Worm (Caenorhabditis elegans) whole organism, L4 larva: Measurements from ENCODE around the gene Y32B12B.1.

Source experiments
- F10B5.3 ChIP-seq: sonication (generic microtip); optimal IDR thresholded peaks from 2 replicates; lab custom pipeline; 2016; ENCODE audit warnings: mild to moderate bottlenecking, missing genetic modification characterization, missing compliant biosample characterization
- F26F4.8 ChIP-seq: fragments of 200-800 bp; sonication (Bioruptor generic); conservative IDR thresholded peaks from 2 replicates; pipeline ENCODE4 v1.3.6; 2022; ENCODE audit warnings: missing genetic modification characterization, missing compliant biosample characterization
- F37D6.2 ChIP-seq: sonication (generic microtip); optimal IDR thresholded peaks from 2 replicates; lab custom pipeline; 2016; ENCODE audit warnings: mild to moderate bottlenecking, missing genetic modification characterization, missing compliant biosample characterization
- F44E2.7 ChIP-seq: fragments of 200-800 bp; sonication (Bioruptor generic); IDR thresholded peaks from 2 replicates; pipeline ENCODE4 v2.1.2; 2022; ENCODE audit warnings: missing genetic modification characterization, missing compliant biosample characterization
- Y5F2A.4 ChIP-seq: fragments of 200-800 bp; sonication (Bioruptor generic); optimal IDR thresholded peaks from 2 replicates; lab custom pipeline; 2018; ENCODE audit warnings: mild to moderate bottlenecking, missing genetic modification characterization, missing compliant biosample characterization
- ZK546.5 ChIP-seq, 2 experiments: sonication (generic microtip); optimal IDR thresholded peaks; 2 replicates each; lab custom pipeline; 2017; ENCODE audit warnings: missing biosample characterization in 2 of 2, missing genetic modification characterization in 2 of 2
- attf-4 ChIP-seq: sonication (generic microtip); optimal IDR thresholded peaks from 3 replicates; lab custom pipeline; 2017; ENCODE audit warnings: missing biosample characterization, missing genetic modification characterization
- ceh-20 ChIP-seq: fragments of 200-800 bp; sonication (Bioruptor generic); IDR thresholded peaks from 2 replicates; pipeline ENCODE4 v1.3.6; 2022; ENCODE audit warnings: missing genetic modification reagents, missing genetic modification characterization, missing compliant biosample characterization
- ces-1 ChIP-seq: fragments of 150-350 bp; sonication (generic microtip); optimal IDR thresholded peaks from 4 replicates; lab custom pipeline; 2014; ENCODE audit warnings: missing biosample characterization, missing genetic modification reagents, missing genetic modification characterization
- cey-2 ChIP-seq: sonication (generic microtip); optimal IDR thresholded peaks from 3 replicates; lab custom pipeline; 2017; ENCODE audit warnings: missing genetic modification characterization, mild to moderate bottlenecking, missing compliant biosample characterization, antibody characterized with exemption, borderline replicate concordance; ENCODE audit not compliant: insufficient read depth
- ctbp-1 ChIP-seq: fragments of 200-800 bp; sonication (Bioruptor generic); IDR thresholded peaks from 2 replicates; pipeline ENCODE4 v1.3.6; 2022; ENCODE audit warnings: missing genetic modification reagents, missing genetic modification characterization, missing compliant biosample characterization
- daf-16 ChIP-seq, 3 experiments: sonication (generic microtip); optimal IDR thresholded peaks; 2 replicates each; lab custom pipeline; 2016 to 2017; ENCODE audit warnings: missing genetic modification characterization in 3 of 3, missing genetic modification reagents in 3 of 3, mild to moderate bottlenecking in 2 of 3, missing compliant biosample characterization in 2 of 3, missing biosample characterization in 1 of 3, moderate library complexity in 1 of 3
- daf-19 ChIP-seq: fragments of 200-800 bp; sonication (Bioruptor generic); conservative IDR thresholded peaks from 2 replicates; pipeline ENCODE4 v1.3.6; 2022; ENCODE audit warnings: missing genetic modification characterization, missing compliant biosample characterization
- dmd-6 ChIP-seq: fragments of 200-800 bp; sonication (Bioruptor generic); IDR thresholded peaks from 2 replicates; pipeline ENCODE4 v1.3.6; 2022; ENCODE audit warnings: missing genetic modification reagents, missing genetic modification characterization, missing compliant biosample characterization
- dpl-1 ChIP-seq: fragments of 150-350 bp; optimal IDR thresholded peaks from 2 replicates; lab custom pipeline; 2014; ENCODE audit warnings: missing biosample characterization, missing genetic modification reagents, missing genetic modification characterization
- gei-8 ChIP-seq: fragments of 200-800 bp; sonication (Bioruptor generic); optimal IDR thresholded peaks from 2 replicates; lab custom pipeline; 2018; ENCODE audit warnings: mild to moderate bottlenecking, missing genetic modification characterization, missing compliant biosample characterization
- hlh-11 ChIP-seq: fragments of 200-800 bp; sonication (Bioruptor generic); optimal IDR thresholded peaks from 2 replicates; lab custom pipeline; 2018; ENCODE audit warnings: mild to moderate bottlenecking, missing genetic modification characterization, missing compliant biosample characterization
- jun-1 ChIP-seq: fragments of 150-350 bp; optimal IDR thresholded peaks from 2 replicates; lab custom pipeline; 2014; ENCODE audit warnings: missing biosample characterization, missing genetic modification reagents, missing genetic modification characterization
- lin-29 ChIP-seq: fragments of 200-800 bp; sonication (Bioruptor generic); IDR thresholded peaks from 2 replicates; pipeline ENCODE4 v1.3.6; 2022; ENCODE audit warnings: missing genetic modification reagents, missing genetic modification characterization, missing compliant biosample characterization
- lin-39 ChIP-seq: fragments of 150-350 bp; optimal IDR thresholded peaks from 2 replicates; lab custom pipeline; 2014; ENCODE audit warnings: missing biosample characterization, missing genetic modification reagents, missing genetic modification characterization
- lir-3 ChIP-seq: sonication (generic microtip); optimal IDR thresholded peaks from 2 replicates; lab custom pipeline; 2016; ENCODE audit warnings: mild to moderate bottlenecking, missing genetic modification characterization, missing compliant biosample characterization
- nhr-102 ChIP-seq: sonication (generic microtip); optimal IDR thresholded peaks from 2 replicates; lab custom pipeline; 2016; ENCODE audit warnings: mild to moderate bottlenecking, missing genetic modification characterization, moderate library complexity, missing compliant biosample characterization
- nhr-42 ChIP-seq: fragments of 200-800 bp; sonication (Bioruptor generic); IDR thresholded peaks from 2 replicates; pipeline ENCODE4 v1.3.6; 2022; ENCODE audit warnings: missing genetic modification characterization, missing compliant biosample characterization
- nhr-48 ChIP-seq: sonication (generic microtip); optimal IDR thresholded peaks from 2 replicates; lab custom pipeline; 2016; ENCODE audit warnings: mild to moderate bottlenecking, missing genetic modification characterization, missing compliant biosample characterization
- nhr-6 ChIP-seq: fragments of 150-350 bp; optimal IDR thresholded peaks from 2 replicates; lab custom pipeline; 2014; ENCODE audit warnings: missing biosample characterization, missing genetic modification characterization
- nhr-77 ChIP-seq: fragments of 150-350 bp; optimal IDR thresholded peaks from 2 replicates; lab custom pipeline; 2014; ENCODE audit warnings: missing biosample characterization, missing genetic modification characterization
- pha-4 ChIP-seq, 2 experiments: fragments of 150-350 bp in 1 of 2; fragments of 200-800 bp in 1 of 2; sonication (Bioruptor generic) in 1 of 2; IDR thresholded peaks in 1 of 2; optimal IDR thresholded peaks in 1 of 2; 2 replicates each; pipeline versions ENCODE4 v1.3.6 to Lab custom; 2014 to 2022; ENCODE audit warnings: missing genetic modification characterization in 2 of 2, missing genetic modification reagents in 2 of 2, missing biosample characterization in 1 of 2, missing compliant biosample characterization in 1 of 2
- rbr-2 ChIP-seq: sonication (generic microtip); optimal IDR thresholded peaks from 2 replicates; lab custom pipeline; 2016; ENCODE audit warnings: missing genotype, missing genetic modification characterization, missing compliant biosample characterization
- saeg-2 ChIP-seq: fragments of 200-800 bp; sonication (Bioruptor generic); IDR thresholded peaks from 2 replicates; pipeline ENCODE4 v1.3.6; 2022; ENCODE audit warnings: missing genetic modification reagents, missing genetic modification characterization, missing compliant biosample characterization
- unc-130 ChIP-seq: sonication (generic microtip); optimal IDR thresholded peaks from 2 replicates; lab custom pipeline; 2016; ENCODE audit warnings: missing genetic modification reagents, missing genetic modification characterization, missing compliant biosample characterization
- unc-39 ChIP-seq: sonication (generic microtip); optimal IDR thresholded peaks from 2 replicates; lab custom pipeline; 2017; ENCODE audit warnings: missing biosample characterization, missing genetic modification characterization
- unc-62 ChIP-seq, 3 experiments: fragments of 150-350 bp in 1 of 3; sonication (generic microtip); optimal IDR thresholded peaks in 2 of 3; peaks in 1 of 3; 1 replicate in 1 of 3; 2 replicates in 2 of 3; lab custom pipeline; 2014 to 2017; ENCODE audit warnings: missing biosample characterization in 3 of 3, missing genetic modification characterization in 3 of 3, missing genetic modification reagents in 3 of 3, missing genotype in 1 of 3

Y32B12B.1 gene

DNA sequence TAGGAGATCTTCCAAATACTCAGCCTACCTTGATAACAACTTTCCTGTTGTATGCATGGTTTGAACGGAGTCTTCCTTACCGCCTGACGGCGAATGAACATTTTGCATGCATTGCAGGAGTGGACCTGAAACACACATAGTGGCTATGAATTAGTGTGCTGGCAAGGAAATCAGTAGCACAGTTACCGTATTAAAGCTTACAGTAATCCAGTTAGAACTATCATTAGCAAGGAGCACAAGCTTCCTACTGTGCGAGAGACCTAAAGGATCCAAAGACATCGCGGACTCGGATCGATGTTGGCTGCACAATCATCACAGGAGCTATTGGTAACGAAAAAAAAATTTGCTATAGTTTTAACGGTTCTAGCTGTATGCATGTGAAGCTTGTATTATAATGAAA, 33.9 kb downstream of the Y32B12B.1 start, which contains the start of gene nhr-233:
nhr-233 (minus strand) TSS at position 101 of the 400 bp plus-strand sequence.
- TF ChIP-seq unc-62 (GFP tag; optimal IDR thresholded peaks at IDR 0.05 in 1 of 2; lab: Kevin White, UChicago) (peak in 1 of 2 experiments; percentile 19), unc-62 (tag; optimal IDR thresholded peaks at IDR 0.05; lab: Kevin White, UChicago) (no peak), F26F4.8 (GFP tag; lab: Robert Waterston, UW) (no peak)

DNA sequence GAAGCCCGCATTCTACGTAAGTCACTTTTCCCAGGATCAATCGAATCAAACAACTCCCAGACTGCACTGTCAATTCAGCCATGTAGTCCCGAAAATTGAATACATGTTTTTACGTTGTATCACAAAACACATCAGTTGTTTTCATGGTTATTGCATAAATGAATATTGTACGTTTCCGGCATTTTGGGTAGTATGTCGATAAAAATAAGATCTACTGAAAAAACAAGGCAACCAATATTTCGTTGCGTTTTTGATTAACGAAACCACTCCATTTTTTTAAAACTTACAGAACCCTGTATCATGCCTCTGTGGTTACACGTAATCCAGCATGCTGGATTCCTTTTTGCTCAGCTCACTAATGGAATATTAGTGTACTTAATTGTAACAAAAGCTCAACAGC, 36.4 kb downstream of the Y32B12B.1 start, which contains the start of gene str-149:
str-149 (plus strand) TSS at position 301 of the 400 bp plus-strand sequence.
- TF ChIP-seq F10B5.3 (tag; lab: Kevin White, UChicago): no peak
- TF ChIP-seq dpl-1 (GFP tag; lab: Kevin White, UChicago): no peak
- no peak for TF ChIP-seq cey-2 (tag; lab: Kevin White, UChicago)
- no peak for TF ChIP-seq daf-16 (GFP tag; optimal IDR thresholded peaks at IDR 0.05; lab: Kevin White, UChicago)
- TF ChIP-seq daf-16 (tag; optimal IDR thresholded peaks at IDR 0.05; lab: Kevin White, UChicago): no peak
- TF ChIP-seq lin-39 (tag; lab: Kevin White, UChicago): no peak
- TF ChIP-seq saeg-2 (GFP tag; lab: Robert Waterston, UW): no peak
- no peak for TF ChIP-seq nhr-77 (tag; lab: Kevin White, UChicago)
- no peak for TF ChIP-seq unc-130 (GFP tag; lab: Kevin White, UChicago)
- no peak for TF ChIP-seq daf-19
- no peak for TF ChIP-seq gei-8 (GFP tag; lab: Kevin White, UChicago)
- TF ChIP-seq nhr-102 (tag; lab: Kevin White, UChicago): no peak
- TF ChIP-seq ctbp-1: no peak
- TF ChIP-seq attf-4 (tag; lab: Kevin White, UChicago): no peak
- TF ChIP-seq dmd-6 (GFP tag; lab: Robert Waterston, UW): no peak
- no peak for TF ChIP-seq F37D6.2 (tag; lab: Kevin White, UChicago)
- TF ChIP-seq pha-4 (GFP tag; IDR thresholded peaks at IDR 0.05; lab: Robert Waterston, UW): no peak
- no peak for TF ChIP-seq pha-4 (tag; optimal IDR thresholded peaks at IDR 0.05; lab: Kevin White, UChicago)
- no peak for TF ChIP-seq ces-1 (GFP tag; lab: Kevin White, UChicago)
- no peak for TF ChIP-seq ceh-20 (GFP tag; lab: Robert Waterston, UW)
- TF ChIP-seq hlh-11 (tag; lab: Kevin White, UChicago): no peak
- no peak for TF ChIP-seq lin-29 (GFP tag; lab: Robert Waterston, UW)

DNA sequence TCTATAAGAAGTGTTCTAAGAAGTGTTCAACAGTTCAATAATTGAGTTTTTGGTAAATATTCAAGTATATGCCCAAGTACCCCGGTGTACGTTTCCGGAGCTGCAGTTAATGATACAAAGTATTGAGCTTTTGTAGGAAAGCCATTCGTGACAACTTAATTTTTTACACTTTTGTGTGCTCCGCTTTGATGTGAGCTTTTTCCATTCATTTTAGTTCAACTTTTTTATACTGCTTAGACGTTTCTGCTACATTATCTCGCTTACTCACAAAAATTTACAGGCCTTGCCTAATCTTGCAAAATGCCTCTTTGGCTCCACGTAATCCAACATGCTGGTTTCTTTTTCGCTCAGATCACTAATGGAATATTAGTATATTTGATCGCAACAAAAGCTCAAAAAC, 39.1 kb downstream of the Y32B12B.1 start, which contains the start of gene str-151:
str-151 (plus strand) TSS at position 301 of the 400 bp plus-strand sequence.
- TF ChIP-seq F44E2.7 (GFP tag; lab: Robert Waterston, UW): no peak
- no peak for TF ChIP-seq nhr-42 (GFP tag; lab: Robert Waterston, UW)
- TF ChIP-seq daf-16 (GFP tag; optimal IDR thresholded peaks at IDR 0.05; lab: Kevin White, UChicago): no peak
- no peak for TF ChIP-seq daf-16 (tag; optimal IDR thresholded peaks at IDR 0.05; lab: Kevin White, UChicago)
- no peak for TF ChIP-seq jun-1 (tag; lab: Kevin White, UChicago)
- no peak for TF ChIP-seq Y5F2A.4 (GFP tag; lab: Kevin White, UChicago)
- no peak for TF ChIP-seq lir-3 (tag; lab: Kevin White, UChicago)
- no peak for TF ChIP-seq rbr-2 (tag; lab: Kevin White, UChicago)
- no peak for TF ChIP-seq nhr-48 (tag; lab: Kevin White, UChicago)
- TF ChIP-seq nhr-6: no peak

DNA sequence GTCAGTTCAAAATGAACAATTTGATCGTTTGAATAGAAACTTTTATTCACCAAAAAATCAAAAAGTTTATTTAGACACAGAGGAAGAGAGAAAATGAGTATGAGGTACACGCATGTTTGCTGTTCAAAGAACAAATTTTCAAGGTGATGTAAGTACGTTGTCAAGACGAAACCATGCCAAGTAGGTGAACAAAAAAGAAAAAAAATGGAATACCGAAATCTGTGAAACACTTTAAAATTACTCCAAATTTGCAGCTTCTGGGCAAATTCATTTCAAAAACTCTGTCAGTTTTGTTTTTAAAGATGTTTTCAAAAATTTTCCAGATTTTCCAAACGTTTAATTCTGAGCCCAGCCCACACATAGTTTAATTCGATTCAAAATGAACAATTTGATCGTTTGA, 43.6 kb downstream of the Y32B12B.1 start, which contains the start of gene nhr-271:
nhr-271 (minus strand) TSS at position 101 of the 400 bp plus-strand sequence.
- TF ChIP-seq ces-1 (GFP tag; lab: Kevin White, UChicago): no peak
- no peak for TF ChIP-seq unc-39
- TF ChIP-seq ZK546.5 (tag; optimal IDR thresholded peaks at IDR 0.05; lab: Kevin White, UChicago): no peak
- TF ChIP-seq, all 104 proteins: peak for 0
